Worm (Caenorhabditis elegans): Measurements from ENCODE around the gene T21H3.1.

The T21H3.1 gene

ce11 chrV:1170591-1170990 lies 5.9 kb upstream of the T21H3.1 start:
- TF ChIP-seq ceh-13 (GFP tag; optimal IDR thresholded peaks at IDR 0.05) (no peak), ceh-36 (tag; optimal IDR thresholded peaks at IDR 0.05) (peak; percentile 86), tra-4 (tag; optimal IDR thresholded peaks at IDR 0.05) (no peak), ets-7 (tag; optimal IDR thresholded peaks at IDR 0.05) (no peak), hmg-4 (GFP tag; optimal IDR thresholded peaks at IDR 0.05) (no peak), hmbx-1 (tag; optimal IDR thresholded peaks at IDR 0.05) (no peak)

- TF ChIP-seq sea-1 (GFP tag; conservative IDR thresholded peaks at IDR 0.05): no peak
- no peak for TF ChIP-seq tbx-37 (GFP tag; conservative IDR thresholded peaks at IDR 0.05)
- TF ChIP-seq hnd-1 (tag; optimal IDR thresholded peaks at IDR 0.05): no peak
- TF ChIP-seq ceh-36 (tag; optimal IDR thresholded peaks at IDR 0.05): no peak
- no peak for TF ChIP-seq flt-1 (GFP tag; IDR thresholded peaks at IDR 0.05)
- TF ChIP-seq B0310.2 (tag; optimal IDR thresholded peaks at IDR 0.05): no peak
- TF ChIP-seq hmbx-1 (tag; optimal IDR thresholded peaks at IDR 0.05): no peak
- no peak for TF ChIP-seq hmg-4 (GFP tag; optimal IDR thresholded peaks at IDR 0.05)
These were observed 2.8 kb downstream of the T21H3.1 start, which contains the start of gene F25A2.1 for ce11 chrV:1179279-1179678. Gene F25A2.1 (plus strand): TSS chrV:1179579.

ce11 chrV:1195995-1196394 lies 19.5 kb downstream of the T21H3.1 start, which contains the start of the genes wrb-1 and Y50D4A.4:
Gene wrb-1 (plus strand): TSS chrV:1196072.
Gene Y50D4A.4 (minus strand): TSS chrV:1196127.
- TF ChIP-seq ceh-13 (GFP tag; optimal IDR thresholded peaks at IDR 0.05) (no peak), B0310.2 (tag; optimal IDR thresholded peaks at IDR 0.05) (no peak), ama-1 (optimal IDR thresholded peaks at IDR 0.05) (no peak), aly-1 (tag; optimal IDR thresholded peaks at IDR 0.05) (no peak), hmbx-1 (tag; optimal IDR thresholded peaks at IDR 0.05) (no peak), tbx-37 (GFP tag; conservative IDR thresholded peaks at IDR 0.05) (no peak), scrt-1 (GFP tag; IDR thresholded peaks at IDR 0.05) (no peak), pes-1 (GFP tag; IDR thresholded peaks at IDR 0.05) (no peak), ets-7 (tag; optimal IDR thresholded peaks at IDR 0.05) (no peak)

- TF ChIP-seq scrt-1 (GFP tag; IDR thresholded peaks at IDR 0.05) (peak; percentile 23; the same call in 1 of the 2 replicates), pes-1 (GFP tag; IDR thresholded peaks at IDR 0.05) (peak; percentile 63), aly-1 (tag; optimal IDR thresholded peaks at IDR 0.05) (peak; percentile 32), sea-1 (GFP tag; conservative IDR thresholded peaks at IDR 0.05) (peak; percentile 66; the same call in 1 of the 2 replicates), ets-7 (tag; optimal IDR thresholded peaks at IDR 0.05) (peak; percentile 33), tbx-37 (GFP tag; conservative IDR thresholded peaks at IDR 0.05) (peak; percentile 24; the same call in 1 of the 2 replicates)
These were observed 20.7 kb downstream of the T21H3.1 start for ce11 chrV:1197064-1197724.

ce11 chrV:1199219-1199889 lies 22.8 kb downstream of the T21H3.1 start, which contains the start of gene Y50D4A.6:
Gene Y50D4A.6 (minus strand): TSS chrV:1199269.
- no peak for TF ChIP-seq scrt-1 (GFP tag; IDR thresholded peaks at IDR 0.05)
- no peak for TF ChIP-seq hnd-1 (tag; optimal IDR thresholded peaks at IDR 0.05)
- TF ChIP-seq tbx-37 (GFP tag; conservative IDR thresholded peaks at IDR 0.05): no peak
- TF ChIP-seq tra-4 (tag; optimal IDR thresholded peaks at IDR 0.05): no peak
- TF ChIP-seq hmbx-1 (tag; optimal IDR thresholded peaks at IDR 0.05): no peak
- no peak for TF ChIP-seq aly-1 (tag; optimal IDR thresholded peaks at IDR 0.05)

ce11 chrV:1201717-1202116 lies 25.2 kb downstream of the T21H3.1 start:
- TF ChIP-seq B0310.2 (tag; optimal IDR thresholded peaks at IDR 0.05): no peak
- TF ChIP-seq ceh-36 (tag; optimal IDR thresholded peaks at IDR 0.05): no peak
- TF ChIP-seq hmbx-1 (tag; optimal IDR thresholded peaks at IDR 0.05): no peak
- no peak for TF ChIP-seq pes-1 (GFP tag; IDR thresholded peaks at IDR 0.05)
- no peak for TF ChIP-seq scrt-1 (GFP tag; IDR thresholded peaks at IDR 0.05)
- no peak for TF ChIP-seq hmg-4 (GFP tag; optimal IDR thresholded peaks at IDR 0.05)
- TF ChIP-seq aly-1 (tag; optimal IDR thresholded peaks at IDR 0.05): no peak
- TF ChIP-seq ets-7 (tag; optimal IDR thresholded peaks at IDR 0.05): no peak
- no peak for TF ChIP-seq sea-1 (GFP tag; conservative IDR thresholded peaks at IDR 0.05)
- TF ChIP-seq tra-4 (tag; optimal IDR thresholded peaks at IDR 0.05): no peak
- TF ChIP-seq ceh-13 (GFP tag; optimal IDR thresholded peaks at IDR 0.05): no peak
- TF ChIP-seq tbx-37 (GFP tag; conservative IDR thresholded peaks at IDR 0.05): no peak
- no peak for TF ChIP-seq F13C5.2 (tag; optimal IDR thresholded peaks at IDR 0.05)
- TF ChIP-seq ama-1 (optimal IDR thresholded peaks at IDR 0.05): no peak
- no peak for TF ChIP-seq tbx-11 (GFP tag; IDR thresholded peaks at IDR 0.05)
- no peak for TF ChIP-seq hnd-1 (tag; optimal IDR thresholded peaks at IDR 0.05)
- no peak for TF ChIP-seq flt-1 (GFP tag; IDR thresholded peaks at IDR 0.05)

- TF ChIP-seq aly-1 (tag; optimal IDR thresholded peaks at IDR 0.05): no peak
- 0 out of 2 replicates have a peak, but pooled peaks have one; percentile 24 for TF ChIP-seq pes-1 (GFP tag; IDR thresholded peaks at IDR 0.05)
These were observed 30.4 kb downstream of the T21H3.1 start, which contains the start of gene Y50D4A.5 for ce11 chrV:1206971-1207370. Gene Y50D4A.5 (plus strand): TSS chrV:1207307.

- TF ChIP-seq hmbx-1 (tag; optimal IDR thresholded peaks at IDR 0.05) (no peak), ceh-36 (tag; optimal IDR thresholded peaks at IDR 0.05) (no peak), tra-4 (tag; optimal IDR thresholded peaks at IDR 0.05) (no peak), aly-1 (tag; optimal IDR thresholded peaks at IDR 0.05) (no peak), scrt-1 (GFP tag; IDR thresholded peaks at IDR 0.05) (no peak), ama-1 (optimal IDR thresholded peaks at IDR 0.05) (no peak), hmg-4 (GFP tag; optimal IDR thresholded peaks at IDR 0.05) (no peak), flt-1 (GFP tag; IDR thresholded peaks at IDR 0.05) (no peak), B0310.2 (tag; optimal IDR thresholded peaks at IDR 0.05) (no peak), ets-7 (tag; optimal IDR thresholded peaks at IDR 0.05) (no peak), sea-1 (GFP tag; conservative IDR thresholded peaks at IDR 0.05) (no peak), pes-1 (GFP tag; IDR thresholded peaks at IDR 0.05) (no peak)
These were observed 31.1 kb downstream of the T21H3.1 start, which contains the start of gene Y50D4A.1 for ce11 chrV:1207589-1207988. Gene Y50D4A.1 (plus strand): TSS chrV:1207889.
